Fruit fly (Drosophila melanogaster): ENCODE results near the gene RasGAP1.
A peak's percentile ranks its signal among the peaks of the same experiment; 100 is the strongest.

The RasGAP1 gene

DNA sequence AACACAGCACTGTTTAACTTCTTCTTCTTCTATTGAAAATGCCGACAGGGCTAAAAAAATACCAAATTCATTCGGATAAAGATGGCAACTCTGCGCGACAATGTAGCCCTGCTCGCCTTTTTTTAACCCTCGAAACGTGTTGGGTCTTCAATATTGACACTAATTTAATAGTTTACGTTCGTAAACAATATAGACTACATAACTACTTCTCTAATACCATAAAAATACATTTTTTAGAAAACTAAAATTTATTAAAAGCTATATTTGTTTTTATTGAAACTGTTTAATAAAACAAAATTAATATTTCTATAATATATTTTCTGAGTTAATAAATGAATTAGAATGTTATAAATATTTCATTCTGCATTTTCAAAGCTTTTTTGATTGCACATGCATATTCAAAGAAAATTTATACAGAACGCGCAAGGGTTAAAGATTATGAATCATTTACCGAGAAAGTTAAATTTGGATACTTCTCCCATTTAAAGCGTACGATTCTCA lies 33.6 kb upstream of the RasGAP1 start, which contains the start of the genes Taf2 and CalpB (continued):
- TF ChIP-seq trem (tag; optimal IDR thresholded peaks at IDR 0.05), result peak; percentile 92
- no peak for TF ChIP-seq so (GFP tag; IDR thresholded peaks at IDR 0.05)
- TF ChIP-seq CG12769 (tag; optimal IDR thresholded peaks at IDR 0.05), result no peak
- TF ChIP-seq gem (tag; optimal IDR thresholded peaks at IDR 0.05), result peak; percentile 96
- TF ChIP-seq Ssrp (tag; optimal IDR thresholded peaks at IDR 0.05), result peak; percentile 86
- peak; percentile 73; the same call in 1 of the 2 replicates for TF ChIP-seq CG6272 (GFP tag; IDR thresholded peaks at IDR 0.05)
- TF ChIP-seq insv (GFP tag; optimal IDR thresholded peaks at IDR 0.05), result peak in 1 of 2 experiments; percentile 4
- TF ChIP-seq luna (GFP tag; optimal IDR thresholded peaks at IDR 0.05), result no peak
- TF ChIP-seq sqz (GFP tag; optimal IDR thresholded peaks at IDR 0.05), result peak; percentile 87
- peak; percentile 54 for TF ChIP-seq Max (GFP tag; optimal IDR thresholded peaks at IDR 0.05)
- no peak for TF ChIP-seq sens-2 (GFP tag; IDR thresholded peaks at IDR 0.05)
- no peak for TF ChIP-seq da (GFP tag; optimal IDR thresholded peaks at IDR 0.05)
- peak; percentile 94 for TF ChIP-seq CG17829 (tag; optimal IDR thresholded peaks at IDR 0.05)
- no peak for TF ChIP-seq CG17186 (GFP tag; optimal IDR thresholded peaks at IDR 0.05)
- TF ChIP-seq dimm (GFP tag; IDR thresholded peaks at IDR 0.05), result peak; percentile 44; the same call in 1 of the 2 replicates
- peak; percentile 96 for TF ChIP-seq Sox100B (GFP tag; optimal IDR thresholded peaks at IDR 0.05)
- TF ChIP-seq ssp (GFP tag; IDR thresholded peaks at IDR 0.05), result peak; percentile 73
- TF ChIP-seq row (GFP tag; IDR thresholded peaks at IDR 0.05), result peak; percentile 92
- peak; percentile 64 for TF ChIP-seq CG8359 (GFP tag; optimal IDR thresholded peaks at IDR 0.05; ENCODE audit: borderline replicate concordance)
- no peak for TF ChIP-seq C15 (GFP tag; IDR thresholded peaks at IDR 0.05)
- peak; percentile 85 for TF ChIP-seq Rfx (GFP tag; IDR thresholded peaks at IDR 0.05)
- no peak for TF ChIP-seq CG31365 (tag; optimal IDR thresholded peaks at IDR 0.05)
- TF ChIP-seq CG31441 (GFP tag; IDR thresholded peaks at IDR 0.05), result peak; percentile 93
- TF ChIP-seq Hr78 (GFP tag; optimal IDR thresholded peaks at IDR 0.05), result peak in 1 of 2 experiments; percentile 65
- TF ChIP-seq dpn (GFP tag; optimal IDR thresholded peaks at IDR 0.05), result peak; percentile 46 to 82
- TF ChIP-seq Antp (GFP tag; optimal IDR thresholded peaks at IDR 0.05), result peak; percentile 18
- peak; percentile 84 for TF ChIP-seq CG12155 (GFP tag; optimal IDR thresholded peaks at IDR 0.05)
- TF ChIP-seq lbe (GFP tag; optimal IDR thresholded peaks at IDR 0.05), result no peak
- TF ChIP-seq kah (GFP tag; optimal IDR thresholded peaks at IDR 0.05), result peak; percentile 74
- TF ChIP-seq CG10321 (GFP tag; IDR thresholded peaks at IDR 0.05), result no peak
- no peak for TF ChIP-seq bowl (GFP tag; IDR thresholded peaks at IDR 0.05)
- TF ChIP-seq Chrac-16 (GFP tag; optimal IDR thresholded peaks at IDR 0.05), result peak; percentile 58
- TF ChIP-seq CG18262 (tag; optimal IDR thresholded peaks at IDR 0.05), result peak; percentile 97
- no peak for TF ChIP-seq sim (GFP tag; IDR thresholded peaks at IDR 0.05)
- TF ChIP-seq CG2712 (tag; optimal IDR thresholded peaks at IDR 0.05), result peak; percentile 94
- peak; percentile 56; the same call in 1 of the 2 replicates for TF ChIP-seq CG31224 (GFP tag; IDR thresholded peaks at IDR 0.05)
- peak; percentile 70 for TF ChIP-seq CG16815 (GFP tag; optimal IDR thresholded peaks at IDR 0.05)
- no peak for TF ChIP-seq unc-4 (GFP tag; IDR thresholded peaks at IDR 0.05; ENCODE audit: partially characterized antibody)
- peak; percentile 54; the same call in 1 of the 2 replicates for TF ChIP-seq E2f2 (GFP tag; IDR thresholded peaks at IDR 0.05)
- TF ChIP-seq pb (GFP tag; optimal IDR thresholded peaks at IDR 0.05), result no peak
- TF ChIP-seq toy (GFP tag; IDR thresholded peaks at IDR 0.05), result peak; percentile 66; the same call in 1 of the 2 replicates
- peak; percentile 91 for TF ChIP-seq bcd (GFP tag; optimal IDR thresholded peaks at IDR 0.05)
- TF ChIP-seq CG7372 (GFP tag; IDR thresholded peaks at IDR 0.05), result peak; percentile 77
- peak; percentile 93 for TF ChIP-seq CG10147 (GFP tag; optimal IDR thresholded peaks at IDR 0.05)
- TF ChIP-seq CG13624 (GFP tag; optimal IDR thresholded peaks at IDR 0.05), result peak; percentile 23
- TF ChIP-seq Elba2 (GFP tag; optimal IDR thresholded peaks at IDR 0.05), result no peak
- TF ChIP-seq MESR4 (GFP tag; optimal IDR thresholded peaks at IDR 0.05), result no peak
- peak; percentile 82 for TF ChIP-seq ranshi (GFP tag; IDR thresholded peaks at IDR 0.05)
- TF ChIP-seq stc (GFP tag; IDR thresholded peaks at IDR 0.05), result peak; percentile 86
- no peak for TF ChIP-seq CG12744 (GFP tag; optimal IDR thresholded peaks at IDR 0.05)
- peak; percentile 70 for TF ChIP-seq CG6813 (GFP tag; optimal IDR thresholded peaks at IDR 0.05)

All from whole organism, embryonic.